Worm (Caenorhabditis elegans): ENCODE data around the gene F47B10.5.

DNA sequence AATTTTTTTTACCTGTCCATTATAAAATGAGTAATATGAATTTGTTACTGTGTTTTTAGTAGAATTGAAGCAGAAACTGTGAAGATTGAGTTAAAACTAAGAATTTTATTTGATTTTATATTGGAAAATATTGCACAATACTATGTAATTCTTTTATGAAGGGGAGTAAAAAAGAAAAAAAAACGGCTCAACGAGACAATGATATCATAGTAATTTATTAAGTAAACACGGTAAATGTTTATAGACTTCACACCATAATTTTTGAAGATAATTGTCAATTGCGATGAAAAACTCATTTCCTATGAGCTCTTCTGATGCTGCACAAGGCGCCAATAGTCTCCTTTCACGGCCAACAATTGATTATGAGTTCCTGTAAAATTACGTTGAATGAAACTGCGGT, 31.1 kb downstream of the F47B10.5 start, which contains the start of gene pgp-5:
- TF ChIP-seq klf-2 (GFP tag; conservative IDR thresholded peaks at IDR 0.05) (no peak), flt-1 (GFP tag; IDR thresholded peaks at IDR 0.05) (no peak), tab-1 (GFP tag; IDR thresholded peaks at IDR 0.05) (no peak), T22C8.4 (GFP tag; IDR thresholded peaks at IDR 0.05) (no peak), ztf-29 (GFP tag; IDR thresholded peaks at IDR 0.05) (no peak), med-1 (GFP tag; optimal IDR thresholded peaks at IDR 0.05; ENCODE audit: insufficient read depth) (no peak), ztf-23 (GFP tag; IDR thresholded peaks at IDR 0.05) (no peak), cog-1 (tag; optimal IDR thresholded peaks at IDR 0.05) (no peak), ref-1 (GFP tag; conservative IDR thresholded peaks at IDR 0.05) (no peak)
